Worm (Caenorhabditis elegans): ENCODE measurements around the gene txt-17.

The txt-17 gene

ce11 chrV:7095254-7095990 is 42.4 kb upstream of the txt-17 start:
- TF ChIP-seq hif-1 (tag; optimal IDR thresholded peaks at IDR 0.05) (no peak), lin-39 (tag; optimal IDR thresholded peaks at IDR 0.05) (no peak), fkh-10 (GFP tag; optimal IDR thresholded peaks at IDR 0.05) (no peak), unc-62 (GFP tag; optimal IDR thresholded peaks at IDR 0.05 in 1 of 2) (peak in 1 of 2 experiments; percentile 48), unc-62 (tag; optimal IDR thresholded peaks at IDR 0.05) (no peak), lin-29 (GFP tag; IDR thresholded peaks at IDR 0.05) (no peak), mep-1 (tag; optimal IDR thresholded peaks at IDR 0.05) (peak; percentile 25), lim-7 (GFP tag; IDR thresholded peaks at IDR 0.05) (no peak), T26A8.4 (GFP tag; IDR thresholded peaks at IDR 0.05) (no peak), unc-39 (tag; optimal IDR thresholded peaks at IDR 0.05) (no peak), nhr-76 (tag; optimal IDR thresholded peaks at IDR 0.05) (no peak), mxl-2 (GFP tag; conservative IDR thresholded peaks at IDR 0.05) (0 out of 2 replicates have a peak, but pooled peaks have one; percentile 44), nhr-102 (tag; optimal IDR thresholded peaks at IDR 0.05) (peak; percentile 44), php-3 (GFP tag; IDR thresholded peaks at IDR 0.05) (0 out of 2 replicates have a peak, but pooled peaks have one; percentile 30), mes-2 (tag; optimal IDR thresholded peaks at IDR 0.05; ENCODE audit: poor library complexity, severe bottlenecking) (no peak), hlh-11 (tag; optimal IDR thresholded peaks at IDR 0.05) (peak; percentile 50), D1046.2 (GFP tag; IDR thresholded peaks at IDR 0.05) (no peak), Y75B8A.6 (GFP tag; IDR thresholded peaks at IDR 0.05) (no peak), dpl-1 (GFP tag; optimal IDR thresholded peaks at IDR 0.05) (no peak), ceh-20 (GFP tag; IDR thresholded peaks at IDR 0.05) (no peak), zip-11 (GFP tag; IDR thresholded peaks at IDR 0.05) (no peak), mdt-29 (GFP tag; IDR thresholded peaks at IDR 0.05) (no peak), unc-130 (GFP tag; optimal IDR thresholded peaks at IDR 0.05) (no peak), dve-1 (tag; optimal IDR thresholded peaks at IDR 0.05; ENCODE audit: insufficient read depth) (peak; percentile 54), hlh-30 (tag; optimal IDR thresholded peaks at IDR 0.05; ENCODE audit: insufficient read depth) (peak; percentile 2), nhr-11 (tag; optimal IDR thresholded peaks at IDR 0.05) (no peak), nhr-28 (tag; optimal IDR thresholded peaks at IDR 0.05) (peak; percentile 91), dmd-6 (GFP tag; IDR thresholded peaks at IDR 0.05) (0 out of 2 replicates have a peak, but pooled peaks have one; percentile 30), ceh-32 (tag; optimal IDR thresholded peaks at IDR 0.05; ENCODE audit: poor library complexity) (no peak), nhr-48 (tag; optimal IDR thresholded peaks at IDR 0.05) (no peak), daf-16 (GFP tag; optimal IDR thresholded peaks at IDR 0.05) (no peak), daf-16 (tag; optimal IDR thresholded peaks at IDR 0.05) (peak; percentile 57), madf-9 (GFP tag; conservative IDR thresholded peaks at IDR 0.05) (no peak), pqm-1 (tag; optimal IDR thresholded peaks at IDR 0.05) (peak; percentile 84), ztf-7 (tag; optimal IDR thresholded peaks at IDR 0.05) (no peak)

ce11 chrV:7093720-7094401 is 40.9 kb upstream of the txt-17 start, which contains the start of gene nhr-135:
Gene nhr-135, minus strand, starts transcription at chrV:7093770.
- TF ChIP-seq F10B5.3 (tag; optimal IDR thresholded peaks at IDR 0.05) (no peak), lin-1 (GFP tag; IDR thresholded peaks at IDR 0.05) (peak; percentile 62; the same call in 1 of the 2 replicates), hif-1 (tag; optimal IDR thresholded peaks at IDR 0.05) (peak; percentile 26 to 95), spr-1 (tag; optimal IDR thresholded peaks at IDR 0.05) (peak; percentile 7), nhr-28 (tag; optimal IDR thresholded peaks at IDR 0.05) (peak; percentile 99), mep-1 (tag; optimal IDR thresholded peaks at IDR 0.05) (peak; percentile 72), pqm-1 (tag; optimal IDR thresholded peaks at IDR 0.05) (peak; percentile 57), dve-1 (tag; optimal IDR thresholded peaks at IDR 0.05; ENCODE audit: insufficient read depth) (peak; percentile 78), dpl-1 (GFP tag; optimal IDR thresholded peaks at IDR 0.05) (no peak), nhr-25 (tag; optimal IDR thresholded peaks at IDR 0.05; ENCODE audit: borderline replicate concordance, insufficient read depth) (peak; percentile 24), pha-4 (GFP tag; IDR thresholded peaks at IDR 0.05) (no peak), pha-4 (tag; optimal IDR thresholded peaks at IDR 0.05) (no peak), zag-1 (tag; optimal IDR thresholded peaks at IDR 0.05) (no peak), tra-1 (GFP tag; IDR thresholded peaks at IDR 0.05) (peak; percentile 76; the same call in 1 of the 2 replicates), hlh-11 (tag; optimal IDR thresholded peaks at IDR 0.05) (peak; percentile 93), nhr-102 (tag; optimal IDR thresholded peaks at IDR 0.05) (peak; percentile 90), mxl-3 (GFP tag; optimal IDR thresholded peaks at IDR 0.05) (peak; percentile 87), duxl-1 (tag; optimal IDR thresholded peaks at IDR 0.05; ENCODE audit: poor library complexity) (peak; percentile 46), zfp-2 (tag; optimal IDR thresholded peaks at IDR 0.05) (no peak), dmd-6 (GFP tag; IDR thresholded peaks at IDR 0.05) (peak; percentile 94), php-3 (GFP tag; IDR thresholded peaks at IDR 0.05) (0 out of 2 replicates have a peak, but pooled peaks have one; percentile 37), nhr-76 (tag; optimal IDR thresholded peaks at IDR 0.05) (peak; percentile 7), lin-29 (GFP tag; IDR thresholded peaks at IDR 0.05) (no peak)

All from whole organism, L4 larva.